Worm (Caenorhabditis elegans) whole organism, L4 larva: ENCODE measurements around the gene srd-26.

ENCODE experiments used
- D1046.2 ChIP-seq: fragments of 200-800 bp; sonication (Bioruptor generic); IDR thresholded peaks from 2 replicates; pipeline ENCODE4 v1.3.6; 2022; ENCODE audit warnings: missing genetic modification characterization, missing compliant biosample characterization
- F10B5.3 ChIP-seq: sonication (generic microtip); optimal IDR thresholded peaks from 2 replicates; lab custom pipeline; 2016; ENCODE audit warnings: mild to moderate bottlenecking, missing genetic modification characterization, missing compliant biosample characterization
- F37D6.2 ChIP-seq: sonication (generic microtip); optimal IDR thresholded peaks from 2 replicates; lab custom pipeline; 2016; ENCODE audit warnings: mild to moderate bottlenecking, missing genetic modification characterization, missing compliant biosample characterization
- F49E8.2 ChIP-seq: sonication (generic microtip); optimal IDR thresholded peaks from 2 replicates; lab custom pipeline; 2016; ENCODE audit warnings: missing compliant biosample characterization, mild to moderate bottlenecking, missing genetic modification characterization, borderline replicate concordance
- T26A8.4 ChIP-seq: fragments of 200-800 bp; sonication (Bioruptor generic); IDR thresholded peaks from 2 replicates; pipeline ENCODE4 v1.3.6; 2022; ENCODE audit warnings: missing genetic modification characterization, missing compliant biosample characterization
- ZK546.5 ChIP-seq, 2 experiments: sonication (generic microtip); optimal IDR thresholded peaks; 2 replicates each; lab custom pipeline; 2017; ENCODE audit warnings: missing biosample characterization in 2 of 2, missing genetic modification characterization in 2 of 2
- aha-1 ChIP-seq: fragments of 150-350 bp; peaks from one replicate; lab custom pipeline; 2014; ENCODE audit warnings: missing biosample characterization, missing genetic modification characterization
- aly-2 ChIP-seq: sonication (generic microtip); optimal IDR thresholded peaks from 2 replicates; lab custom pipeline; 2018; ENCODE audit warnings: missing biosample characterization, missing genetic modification characterization
- ama-1 ChIP-seq: fragments of 150-350 bp; optimal IDR thresholded peaks from 2 replicates; lab custom pipeline; 2014; ENCODE audit warnings: inconsistent platforms, mixed read lengths
- arid-1 ChIP-seq: fragments of 200-800 bp; sonication (Bioruptor generic); conservative IDR thresholded peaks from 2 replicates; pipeline ENCODE4 v1.3.6; 2022; ENCODE audit warnings: missing genetic modification reagents, missing genetic modification characterization, missing compliant biosample characterization
- ceh-28 ChIP-seq: fragments of 150-350 bp; optimal IDR thresholded peaks from 2 replicates; lab custom pipeline; 2014; ENCODE audit warnings: missing biosample characterization, missing genetic modification reagents, missing genetic modification characterization
- ces-1 ChIP-seq: fragments of 150-350 bp; sonication (generic microtip); optimal IDR thresholded peaks from 4 replicates; lab custom pipeline; 2014; ENCODE audit warnings: missing biosample characterization, missing genetic modification reagents, missing genetic modification characterization
- cey-2 ChIP-seq: sonication (generic microtip); optimal IDR thresholded peaks from 3 replicates; lab custom pipeline; 2017; ENCODE audit warnings: missing genetic modification characterization, mild to moderate bottlenecking, missing compliant biosample characterization, antibody characterized with exemption, borderline replicate concordance; ENCODE audit not compliant: insufficient read depth
- daf-16 ChIP-seq, 3 experiments: sonication (generic microtip); optimal IDR thresholded peaks; 2 replicates each; lab custom pipeline; 2016 to 2017; ENCODE audit warnings: missing genetic modification characterization in 3 of 3, missing genetic modification reagents in 3 of 3, mild to moderate bottlenecking in 2 of 3, missing compliant biosample characterization in 2 of 3, missing biosample characterization in 1 of 3, moderate library complexity in 1 of 3
- daf-8 ChIP-seq: fragments of 200-800 bp; sonication (Bioruptor generic); IDR thresholded peaks from 2 replicates; pipeline ENCODE4 v1.3.6; 2022; ENCODE audit warnings: missing genetic modification characterization, missing compliant biosample characterization
- dmd-6 ChIP-seq: fragments of 200-800 bp; sonication (Bioruptor generic); IDR thresholded peaks from 2 replicates; pipeline ENCODE4 v1.3.6; 2022; ENCODE audit warnings: missing genetic modification reagents, missing genetic modification characterization, missing compliant biosample characterization
- dmd-8 ChIP-seq: fragments of 200-800 bp; sonication (Bioruptor generic); IDR thresholded peaks from 2 replicates; pipeline ENCODE4 v1.3.6; 2022; ENCODE audit warnings: missing genetic modification characterization, missing compliant biosample characterization
- dpl-1 ChIP-seq: fragments of 150-350 bp; optimal IDR thresholded peaks from 2 replicates; lab custom pipeline; 2014; ENCODE audit warnings: missing biosample characterization, missing genetic modification reagents, missing genetic modification characterization
- duxl-1 ChIP-seq: sonication (generic microtip); optimal IDR thresholded peaks from 2 replicates; lab custom pipeline; 2016; ENCODE audit warnings: mild to moderate bottlenecking, missing genetic modification characterization, moderate library complexity, missing compliant biosample characterization; ENCODE audit not compliant: poor library complexity
- egl-27 ChIP-seq: sonication (generic microtip); optimal IDR thresholded peaks from 3 replicates; lab custom pipeline; 2017; ENCODE audit warnings: missing biosample characterization, missing genetic modification reagents, missing genetic modification characterization
- fos-1 ChIP-seq: fragments of 150-350 bp; optimal IDR thresholded peaks from 2 replicates; lab custom pipeline; 2014; ENCODE audit warnings: missing biosample characterization, missing genetic modification characterization
- hif-1 ChIP-seq, 2 experiments: sonication (generic microtip); optimal IDR thresholded peaks; 2 replicates each; lab custom pipeline; 2016 to 2017; ENCODE audit warnings: missing compliant biosample characterization in 2 of 2, missing genetic modification characterization in 2 of 2, missing genetic modification reagents in 2 of 2, missing genotype in 2 of 2, mild to moderate bottlenecking in 1 of 2
- hlh-30 ChIP-seq: sonication (generic microtip); optimal IDR thresholded peaks from 2 replicates; lab custom pipeline; 2017; ENCODE audit warnings: antibody characterized with exemption, mild to moderate bottlenecking, missing genetic modification characterization, missing compliant biosample characterization; ENCODE audit not compliant: insufficient read depth
- hmg-1.1 ChIP-seq: fragments of 200-800 bp; sonication (Bioruptor generic); IDR thresholded peaks from 2 replicates; pipeline ENCODE4 v1.3.6; 2022; ENCODE audit warnings: missing genetic modification reagents, missing genetic modification characterization, missing compliant biosample characterization
- jun-1 ChIP-seq: fragments of 150-350 bp; optimal IDR thresholded peaks from 2 replicates; lab custom pipeline; 2014; ENCODE audit warnings: missing biosample characterization, missing genetic modification reagents, missing genetic modification characterization
- lim-7 ChIP-seq: fragments of 200-800 bp; sonication (Bioruptor generic); IDR thresholded peaks from 2 replicates; pipeline ENCODE4 v1.3.6; 2022; ENCODE audit warnings: missing genetic modification characterization, missing compliant biosample characterization
- lin-1 ChIP-seq: fragments of 200-800 bp; sonication (Bioruptor generic); IDR thresholded peaks from 2 replicates; pipeline ENCODE4 v1.3.6; 2022; ENCODE audit warnings: missing genetic modification reagents, missing genetic modification characterization, missing compliant biosample characterization
- lin-13 ChIP-seq: fragments of 150-350 bp; optimal IDR thresholded peaks from 2 replicates; lab custom pipeline; 2014; ENCODE audit warnings: missing biosample characterization, missing genetic modification reagents, missing genetic modification characterization
- lin-15B ChIP-seq: fragments of 150-350 bp; sonication (generic microtip); optimal IDR thresholded peaks from 3 replicates; lab custom pipeline; 2014; ENCODE audit warnings: missing biosample characterization, missing genetic modification characterization
- lin-38 ChIP-seq: fragments of 200-800 bp; sonication (Bioruptor generic); IDR thresholded peaks from 2 replicates; pipeline ENCODE4 v1.3.6; 2022; ENCODE audit warnings: missing genetic modification reagents, missing genetic modification characterization, missing compliant biosample characterization
- lin-39 ChIP-seq: fragments of 150-350 bp; optimal IDR thresholded peaks from 2 replicates; lab custom pipeline; 2014; ENCODE audit warnings: missing biosample characterization, missing genetic modification reagents, missing genetic modification characterization
- madf-5 ChIP-seq, 2 experiments: fragments of 200-800 bp; sonication (Bioruptor generic); IDR thresholded peaks; 2 replicates each; pipeline ENCODE4 v1.3.6; 2022; ENCODE audit warnings: missing compliant biosample characterization in 2 of 2, missing genetic modification characterization in 2 of 2
- mes-2 ChIP-seq: sonication (generic microtip); optimal IDR thresholded peaks from 2 replicates; lab custom pipeline; 2016; ENCODE audit warnings: missing genotype, mild to moderate bottlenecking, missing genetic modification characterization, missing compliant biosample characterization; ENCODE audit not compliant: poor library complexity, severe bottlenecking
- nhr-102 ChIP-seq: sonication (generic microtip); optimal IDR thresholded peaks from 2 replicates; lab custom pipeline; 2016; ENCODE audit warnings: mild to moderate bottlenecking, missing genetic modification characterization, moderate library complexity, missing compliant biosample characterization
- nhr-11 ChIP-seq: fragments of 150-350 bp; optimal IDR thresholded peaks from 2 replicates; lab custom pipeline; 2014; ENCODE audit warnings: missing biosample characterization, missing genetic modification characterization
- nhr-25 ChIP-seq: sonication (generic microtip); optimal IDR thresholded peaks from 2 replicates; lab custom pipeline; 2017; ENCODE audit warnings: missing genetic modification characterization, mild to moderate bottlenecking, missing compliant biosample characterization, antibody characterized with exemption, moderate library complexity, borderline replicate concordance; ENCODE audit not compliant: insufficient read depth
- nhr-28 ChIP-seq: fragments of 150-350 bp; optimal IDR thresholded peaks from 2 replicates; lab custom pipeline; 2014; ENCODE audit warnings: missing biosample characterization, missing genetic modification characterization
- nhr-42 ChIP-seq: fragments of 200-800 bp; sonication (Bioruptor generic); IDR thresholded peaks from 2 replicates; pipeline ENCODE4 v1.3.6; 2022; ENCODE audit warnings: missing genetic modification characterization, missing compliant biosample characterization
- nhr-48 ChIP-seq: sonication (generic microtip); optimal IDR thresholded peaks from 2 replicates; lab custom pipeline; 2016; ENCODE audit warnings: mild to moderate bottlenecking, missing genetic modification characterization, missing compliant biosample characterization
- nhr-77 ChIP-seq: fragments of 150-350 bp; optimal IDR thresholded peaks from 2 replicates; lab custom pipeline; 2014; ENCODE audit warnings: missing biosample characterization, missing genetic modification characterization
- pqm-1 ChIP-seq: sonication (generic microtip); optimal IDR thresholded peaks from 2 replicates; lab custom pipeline; 2017; ENCODE audit warnings: missing biosample characterization, missing genetic modification characterization
- rbr-2 ChIP-seq: sonication (generic microtip); optimal IDR thresholded peaks from 2 replicates; lab custom pipeline; 2016; ENCODE audit warnings: missing genotype, missing genetic modification characterization, missing compliant biosample characterization
- snpc-1.2 ChIP-seq: fragments of 200-800 bp; sonication (Bioruptor generic); IDR thresholded peaks from 2 replicates; pipeline ENCODE4 v1.3.6; 2022; ENCODE audit warnings: missing genetic modification reagents, missing genetic modification characterization, missing compliant biosample characterization
- snpc-4 ChIP-seq: fragments of 150-350 bp; optimal IDR thresholded peaks from 2 replicates; lab custom pipeline; 2014; ENCODE audit warnings: missing biosample characterization, missing genetic modification characterization
- tag-97 ChIP-seq: fragments of 200-800 bp; sonication (Bioruptor generic); IDR thresholded peaks from 2 replicates; pipeline ENCODE4 v1.3.6; 2022; ENCODE audit warnings: missing genetic modification characterization, missing compliant biosample characterization
- tra-1 ChIP-seq: fragments of 200-800 bp; sonication (Bioruptor generic); IDR thresholded peaks from 2 replicates; pipeline ENCODE4 v1.3.6; 2022; ENCODE audit warnings: missing genetic modification reagents, missing genetic modification characterization, missing compliant biosample characterization
- unc-39 ChIP-seq: sonication (generic microtip); optimal IDR thresholded peaks from 2 replicates; lab custom pipeline; 2017; ENCODE audit warnings: missing biosample characterization, missing genetic modification characterization
- vab-7 ChIP-seq: fragments of 200-800 bp; sonication (Bioruptor generic); IDR thresholded peaks from 2 replicates; pipeline ENCODE4 v1.3.6; 2022; ENCODE audit warnings: missing genetic modification reagents, missing genetic modification characterization, missing compliant biosample characterization
- zfp-3 ChIP-seq: fragments of 200-800 bp; sonication (Bioruptor generic); conservative IDR thresholded peaks from 2 replicates; pipeline ENCODE4 v1.3.6; 2022; ENCODE audit warnings: missing genetic modification reagents, missing genetic modification characterization, missing compliant biosample characterization
- ztf-11 ChIP-seq: fragments of 150-350 bp; optimal IDR thresholded peaks from 2 replicates; lab custom pipeline; 2014; ENCODE audit warnings: missing biosample characterization, missing genetic modification characterization

srd-26 gene

DNA sequence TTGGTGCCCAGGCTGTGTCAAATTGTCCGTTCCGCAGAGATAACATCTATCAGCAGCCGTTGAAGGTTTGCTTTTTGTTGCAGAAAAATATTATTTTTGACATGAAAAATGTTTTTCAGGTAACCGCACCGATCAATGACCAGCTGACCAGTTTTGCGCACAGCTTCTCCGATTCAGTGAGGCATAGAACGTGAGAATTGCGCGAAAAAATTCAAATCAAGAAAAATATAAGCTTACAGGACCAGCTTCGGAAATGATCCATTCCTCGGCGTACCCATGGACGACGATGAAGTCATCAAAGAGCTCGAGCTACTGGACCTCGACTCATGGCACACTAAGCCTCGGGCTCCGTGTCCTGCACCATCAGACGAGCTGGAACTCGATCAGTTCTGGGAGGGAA lies 31.7 kb upstream of the srd-26 start (continued):
- TF ChIP-seq zfp-3 (no peak), nhr-102 (tag; lab: Kevin White, UChicago) (no peak), lin-39 (tag; lab: Kevin White, UChicago) (no peak), ama-1 (lab: Kevin White, UChicago) (no peak), dmd-8 (no peak), F37D6.2 (no peak), egl-27 (tag; lab: Kevin White, UChicago) (no peak), lin-13 (GFP tag; lab: Kevin White, UChicago) (no peak), dpl-1 (GFP tag; lab: Kevin White, UChicago) (no peak)

DNA sequence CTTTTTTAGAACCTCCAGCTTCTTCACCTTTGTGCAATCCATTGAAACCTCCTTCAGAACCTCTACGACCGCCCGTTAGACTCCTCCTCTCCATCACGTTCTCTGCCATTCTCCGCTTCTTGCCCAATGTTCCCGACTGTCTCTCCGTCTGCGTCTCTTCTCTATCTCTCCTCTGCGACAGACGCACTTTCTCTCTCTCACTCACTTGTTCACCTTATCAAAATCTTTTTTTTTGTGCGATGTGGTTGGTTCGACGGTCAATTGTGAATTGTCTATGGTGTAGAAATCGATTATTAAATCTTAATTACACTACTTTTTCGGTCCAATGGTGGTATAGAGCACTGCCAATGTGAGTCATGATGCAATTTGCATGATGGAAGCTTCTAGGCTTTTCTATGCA lies 30.6 kb upstream of the srd-26 start, which contains the start of gene atfs-1:
Gene atfs-1 (plus strand): TSS at position 213 of the 400 bp plus-strand sequence.
- TF ChIP-seq arid-1 (GFP tag; lab: Robert Waterston, UW) (no peak), tag-97 (GFP tag; lab: Robert Waterston, UW) (no peak), dmd-6 (GFP tag; lab: Robert Waterston, UW) (peak; percentile 92), aha-1 (peak; percentile 35), nhr-48 (tag; lab: Kevin White, UChicago) (peak; percentile 73), rbr-2 (tag; lab: Kevin White, UChicago) (peak; percentile 56), lin-1 (GFP tag; lab: Robert Waterston, UW) (peak; percentile 62; the same call in 1 of the 2 replicates), D1046.2 (no peak), lin-15B (tag; lab: Kevin White, UChicago) (no peak), ceh-28 (no peak), ztf-11 (tag; lab: Kevin White, UChicago) (no peak), snpc-1.2 (GFP tag; lab: Robert Waterston, UW) (no peak), F10B5.3 (no peak), ZK546.5 (tag; optimal IDR thresholded peaks at IDR 0.05; lab: Kevin White, UChicago) (no peak), pqm-1 (peak; percentile 75), nhr-25 (no peak), hif-1 (tag; optimal IDR thresholded peaks at IDR 0.05; lab: Kevin White, UChicago) (peak in 1 of 2 experiments; percentile 35), unc-39 (tag; lab: Kevin White, UChicago) (no peak), nhr-11 (tag; lab: Kevin White, UChicago) (no peak), hmg-1.1 (GFP tag; lab: Robert Waterston, UW) (peak; percentile 88), daf-8 (no peak), cey-2 (no peak), daf-16 (GFP tag; optimal IDR thresholded peaks at IDR 0.05; lab: Kevin White, UChicago) (no peak), daf-16 (tag; optimal IDR thresholded peaks at IDR 0.05; lab: Kevin White, UChicago) (peak; percentile 65), nhr-77 (tag; lab: Kevin White, UChicago) (peak; percentile 69), vab-7 (GFP tag; lab: Robert Waterston, UW) (no peak), T26A8.4 (GFP tag; lab: Robert Waterston, UW) (peak; percentile 59), fos-1 (no peak), nhr-42 (GFP tag; lab: Robert Waterston, UW) (no peak; the same call in 1 of the 2 replicates), lim-7 (no peak), lin-38 (GFP tag; lab: Robert Waterston, UW) (peak; percentile 48), aly-2 (tag; lab: Kevin White, UChicago) (no peak), lin-13 (GFP tag; lab: Kevin White, UChicago) (peak; percentile 14), duxl-1 (tag; lab: Kevin White, UChicago) (no peak), ces-1 (GFP tag; lab: Kevin White, UChicago) (no peak), jun-1 (tag; lab: Kevin White, UChicago) (no peak), F49E8.2 (tag; lab: Kevin White, UChicago) (no peak), nhr-28 (peak; percentile 94), dmd-8 (no peak), hlh-30 (tag; lab: Kevin White, UChicago) (peak; percentile 80), snpc-4 (tag; lab: Kevin White, UChicago) (no peak), madf-5 (GFP tag; IDR thresholded peaks at IDR 0.05; lab: Robert Waterston, UW) (no peak), tra-1 (GFP tag; lab: Robert Waterston, UW) (0 out of 2 replicates have a peak, but pooled peaks have one; percentile 24), mes-2 (peak; percentile 73)
